Worm (Caenorhabditis elegans) whole organism, L4 larva: Measurements from ENCODE around the gene sds-22.

ENCODE experiments used
- F10B5.3 ChIP-seq: sonication (generic microtip); optimal IDR thresholded peaks from 2 replicates; lab custom pipeline; 2016; ENCODE audit warnings: mild to moderate bottlenecking, missing genetic modification characterization, missing compliant biosample characterization
- Y75B8A.6 ChIP-seq: fragments of 200-800 bp; sonication (Bioruptor generic); IDR thresholded peaks from 2 replicates; pipeline ENCODE4 v1.3.6; 2022; ENCODE audit warnings: missing genetic modification reagents, missing genetic modification characterization, missing compliant biosample characterization
- ZK546.5 ChIP-seq, 2 experiments: sonication (generic microtip); optimal IDR thresholded peaks; 2 replicates each; lab custom pipeline; 2017; ENCODE audit warnings: missing biosample characterization in 2 of 2, missing genetic modification characterization in 2 of 2
- aha-1 ChIP-seq: fragments of 150-350 bp; peaks from one replicate; lab custom pipeline; 2014; ENCODE audit warnings: missing biosample characterization, missing genetic modification characterization
- ama-1 ChIP-seq: fragments of 150-350 bp; optimal IDR thresholded peaks from 2 replicates; lab custom pipeline; 2014; ENCODE audit warnings: inconsistent platforms, mixed read lengths
- ces-1 ChIP-seq: fragments of 150-350 bp; sonication (generic microtip); optimal IDR thresholded peaks from 4 replicates; lab custom pipeline; 2014; ENCODE audit warnings: missing biosample characterization, missing genetic modification reagents, missing genetic modification characterization
- egl-27 ChIP-seq: sonication (generic microtip); optimal IDR thresholded peaks from 3 replicates; lab custom pipeline; 2017; ENCODE audit warnings: missing biosample characterization, missing genetic modification reagents, missing genetic modification characterization
- lin-1 ChIP-seq: fragments of 200-800 bp; sonication (Bioruptor generic); IDR thresholded peaks from 2 replicates; pipeline ENCODE4 v1.3.6; 2022; ENCODE audit warnings: missing genetic modification reagents, missing genetic modification characterization, missing compliant biosample characterization
- nhr-11 ChIP-seq: fragments of 150-350 bp; optimal IDR thresholded peaks from 2 replicates; lab custom pipeline; 2014; ENCODE audit warnings: missing biosample characterization, missing genetic modification characterization

DNA sequence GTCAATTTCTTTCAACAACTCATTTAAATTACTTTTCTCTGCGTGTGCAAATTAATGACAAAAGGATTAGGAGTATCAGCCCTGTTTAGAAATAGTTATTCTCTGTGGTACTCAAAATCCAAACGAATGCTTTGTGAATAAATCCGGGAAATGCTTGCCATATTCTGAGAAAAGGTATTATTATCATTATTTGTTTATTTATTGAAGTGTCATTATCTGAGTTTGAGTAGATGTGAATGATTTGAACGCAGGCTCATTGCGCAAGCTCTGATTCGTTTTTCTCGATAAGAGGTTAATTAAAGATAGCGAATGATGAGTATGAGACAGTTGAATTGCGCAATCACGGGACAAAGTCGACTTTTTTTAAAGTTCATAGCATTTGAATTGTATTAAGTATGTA, 30.3 kb upstream of the sds-22 start:
- TF ChIP-seq egl-27 (no peak), nhr-11 (tag; lab: Kevin White, UChicago) (no peak), aha-1 (tag; lab: Kevin White, UChicago) (peak; percentile 66), lin-1 (no peak), ZK546.5 (tag; optimal IDR thresholded peaks at IDR 0.05; lab: Kevin White, UChicago) (no peak), F10B5.3 (tag; lab: Kevin White, UChicago) (no peak), ama-1 (lab: Kevin White, UChicago) (no peak), Y75B8A.6 (GFP tag; lab: Robert Waterston, UW) (no peak), ces-1 (GFP tag; lab: Kevin White, UChicago) (no peak)
